Fruit fly (Drosophila melanogaster): ENCODE results near the gene Pfdn6.

Pfdn6 gene

dm6 chr3L:19896892-19897684 is 26.4 kb upstream of the Pfdn6 start (continued):
- TF ChIP-seq CG17612 (GFP tag; IDR thresholded peaks at IDR 0.05) = no peak
- TF ChIP-seq CG18011 (GFP tag; optimal IDR thresholded peaks at IDR 0.05) = peak; percentile 94
- TF ChIP-seq Nf-YB (GFP tag; optimal IDR thresholded peaks at IDR 0.05) = no peak
- TF ChIP-seq ash1 (GFP tag; optimal IDR thresholded peaks at IDR 0.05) = no peak
- TF ChIP-seq Sin3A (optimal IDR thresholded peaks at IDR 0.05) = peak; percentile 27
- TF ChIP-seq mld (GFP tag; IDR thresholded peaks at IDR 0.05; ENCODE audit: partially characterized antibody) = no peak
- 0 out of 3 replicates have a peak, but pooled peaks have one; percentile 6 for TF ChIP-seq z (GFP tag; IDR thresholded peaks at IDR 0.05)
- TF ChIP-seq pnt (GFP tag; optimal IDR thresholded peaks at IDR 0.05) = peak; percentile 6
- peak in 1 of 2 experiments; percentile 12 for TF ChIP-seq Pdp1 (GFP tag; optimal IDR thresholded peaks at IDR 0.05)
- no peak for TF ChIP-seq bab2 (GFP tag; optimal IDR thresholded peaks at IDR 0.05)
- TF ChIP-seq lov (optimal IDR thresholded peaks at IDR 0.05) = peak; percentile 24
- TF ChIP-seq lov (GFP tag; IDR thresholded peaks at IDR 0.05) = no peak
- TF ChIP-seq ind (GFP tag; optimal IDR thresholded peaks at IDR 0.05) = no peak
- peak; percentile 24 for TF ChIP-seq D (optimal IDR thresholded peaks at IDR 0.05)
- TF ChIP-seq D (GFP tag; optimal IDR thresholded peaks at IDR 0.05) = no peak
- TF ChIP-seq oc (tag; optimal IDR thresholded peaks at IDR 0.05) = no peak
- TF ChIP-seq lab (GFP tag; optimal IDR thresholded peaks at IDR 0.05) = peak; percentile 33
- no peak for TF ChIP-seq CG17328 (GFP tag; IDR thresholded peaks at IDR 0.05)
- TF ChIP-seq CG1647 (GFP tag; optimal IDR thresholded peaks at IDR 0.05) = no peak
- no peak for TF ChIP-seq PHDP (tag; optimal IDR thresholded peaks at IDR 0.05)
- no peak for TF ChIP-seq trh (GFP tag; optimal IDR thresholded peaks at IDR 0.05)
- no peak for TF ChIP-seq chm (GFP tag; IDR thresholded peaks at IDR 0.05)
- no peak for TF ChIP-seq hth (optimal IDR thresholded peaks at IDR 0.05)
- no peak for TF ChIP-seq ttk (GFP tag; IDR thresholded peaks at IDR 0.05)
- no peak for TF ChIP-seq HmgD (GFP tag; optimal IDR thresholded peaks at IDR 0.05)
- no peak for TF ChIP-seq sob (GFP tag; IDR thresholded peaks at IDR 0.05)
- no peak for TF ChIP-seq lmd (GFP tag; IDR thresholded peaks at IDR 0.05)
- TF ChIP-seq CG5180 (GFP tag; optimal IDR thresholded peaks at IDR 0.05) = peak; percentile 21
- no peak for TF ChIP-seq CG6765 (GFP tag; optimal IDR thresholded peaks at IDR 0.05)
- no peak for TF ChIP-seq dmrt11E (tag; optimal IDR thresholded peaks at IDR 0.05)
- no peak for TF ChIP-seq Dip3 (GFP tag; optimal IDR thresholded peaks at IDR 0.05)
- no peak for TF ChIP-seq dmrt99B (tag; optimal IDR thresholded peaks at IDR 0.05)
- no peak for TF ChIP-seq CG14710 (tag; optimal IDR thresholded peaks at IDR 0.05)
- TF ChIP-seq zf30C (GFP tag; optimal IDR thresholded peaks at IDR 0.05) = no peak
- peak; percentile 10 for TF ChIP-seq BtbVII (GFP tag; optimal IDR thresholded peaks at IDR 0.05)
- TF ChIP-seq Dfd (GFP tag; optimal IDR thresholded peaks at IDR 0.05) = no peak
- TF ChIP-seq usp (GFP tag; optimal IDR thresholded peaks at IDR 0.05) = no peak
- peak in 1 of 2 experiments; percentile 40 for TF ChIP-seq dpn (GFP tag; optimal IDR thresholded peaks at IDR 0.05)
- no peak for TF ChIP-seq Dp (GFP tag; optimal IDR thresholded peaks at IDR 0.05)
- TF ChIP-seq tup (GFP tag; optimal IDR thresholded peaks at IDR 0.05) = no peak
- TF ChIP-seq CG12155 (GFP tag; optimal IDR thresholded peaks at IDR 0.05) = peak; percentile 94
- peak; percentile 11 for TF ChIP-seq Dad (GFP tag; optimal IDR thresholded peaks at IDR 0.05)
- no peak for TF ChIP-seq gcm2 (GFP tag; optimal IDR thresholded peaks at IDR 0.05)
- TF ChIP-seq Poxn (GFP tag; IDR thresholded peaks at IDR 0.05) = no peak
- TF ChIP-seq CG11696 (GFP tag; IDR thresholded peaks at IDR 0.05) = no peak
- no peak for TF ChIP-seq CG6272 (GFP tag; IDR thresholded peaks at IDR 0.05)
- peak; percentile 39 for TF ChIP-seq CG12071 (GFP tag; optimal IDR thresholded peaks at IDR 0.05)
- no peak for TF ChIP-seq CG30431 (GFP tag; optimal IDR thresholded peaks at IDR 0.05)
- TF ChIP-seq CG14014 (GFP tag; IDR thresholded peaks at IDR 0.05) = no peak
- TF ChIP-seq az2 (GFP tag; optimal IDR thresholded peaks at IDR 0.05) = peak; percentile 10
- TF ChIP-seq bowl (GFP tag; IDR thresholded peaks at IDR 0.05) = no peak

All from whole organism, embryonic.